Worm (Caenorhabditis elegans): ENCODE data around the gene ZK121.2.

ZK121.2 gene

ce11 chrIII:5372884-5373283, 31.4 kb downstream of the ZK121.2 start (continued):
- no peak for TF ChIP-seq ctbp-1 (GFP tag; IDR thresholded peaks at IDR 0.05)
- TF ChIP-seq unc-62 (GFP tag; optimal IDR thresholded peaks at IDR 0.05 in 1 of 2), result peak in 1 of 2 experiments; percentile 52
- TF ChIP-seq unc-62 (tag; optimal IDR thresholded peaks at IDR 0.05), result no peak
- TF ChIP-seq nhr-11 (tag; optimal IDR thresholded peaks at IDR 0.05), result no peak
- peak; percentile 43 for TF ChIP-seq mep-1 (tag; optimal IDR thresholded peaks at IDR 0.05)
- no peak for TF ChIP-seq Y105C5A.15 (GFP tag; IDR thresholded peaks at IDR 0.05)
- TF ChIP-seq hif-1 (tag; optimal IDR thresholded peaks at IDR 0.05), result no peak
- peak; percentile 84 for TF ChIP-seq hlh-30 (tag; optimal IDR thresholded peaks at IDR 0.05; ENCODE audit: insufficient read depth)
- peak; percentile 37 for TF ChIP-seq fkh-10 (GFP tag; optimal IDR thresholded peaks at IDR 0.05)
- no peak for TF ChIP-seq skn-1 (tag; optimal IDR thresholded peaks at IDR 0.05)
- no peak for TF ChIP-seq gei-8 (GFP tag; optimal IDR thresholded peaks at IDR 0.05)
- TF ChIP-seq aly-2 (tag; optimal IDR thresholded peaks at IDR 0.05), result no peak
- no peak for TF ChIP-seq F44E2.7 (GFP tag; IDR thresholded peaks at IDR 0.05)
- no peak for TF ChIP-seq T20F7.1 (GFP tag; optimal IDR thresholded peaks at IDR 0.05)
- TF ChIP-seq aha-1 (tag), result peak; percentile 58
- TF ChIP-seq tag-97 (GFP tag; IDR thresholded peaks at IDR 0.05), result no peak
- TF ChIP-seq egl-27 (tag; optimal IDR thresholded peaks at IDR 0.05), result no peak

- TF ChIP-seq T20F7.1 (GFP tag; optimal IDR thresholded peaks at IDR 0.05) (no peak), mep-1 (tag; optimal IDR thresholded peaks at IDR 0.05) (no peak), ceh-32 (tag; optimal IDR thresholded peaks at IDR 0.05; ENCODE audit: poor library complexity) (no peak), jun-1 (tag; optimal IDR thresholded peaks at IDR 0.05) (no peak), attf-4 (tag; optimal IDR thresholded peaks at IDR 0.05) (no peak), nhr-111 (GFP tag; optimal IDR thresholded peaks at IDR 0.05) (no peak), zfp-2 (tag; optimal IDR thresholded peaks at IDR 0.05) (no peak), hlh-30 (tag; optimal IDR thresholded peaks at IDR 0.05; ENCODE audit: insufficient read depth) (peak; percentile 57), fkh-10 (GFP tag; optimal IDR thresholded peaks at IDR 0.05) (peak; percentile 88), php-3 (GFP tag; IDR thresholded peaks at IDR 0.05) (no peak), hlh-11 (tag; optimal IDR thresholded peaks at IDR 0.05) (peak; percentile 3), nhr-25 (tag; optimal IDR thresholded peaks at IDR 0.05; ENCODE audit: borderline replicate concordance, insufficient read depth) (no peak), nhr-28 (tag; optimal IDR thresholded peaks at IDR 0.05) (peak; percentile 34)
These were observed 32.2 kb downstream of the ZK121.2 start for ce11 chrIII:5373715-5374114.

ce11 chrIII:5375001-5375532, 33.6 kb downstream of the ZK121.2 start:
- TF ChIP-seq daf-16 (GFP tag; optimal IDR thresholded peaks at IDR 0.05) (no peak), daf-16 (tag; optimal IDR thresholded peaks at IDR 0.05) (peak; percentile 57), pqm-1 (tag; optimal IDR thresholded peaks at IDR 0.05) (no peak), mxl-2 (GFP tag; conservative IDR thresholded peaks at IDR 0.05) (no peak), lir-3 (tag; optimal IDR thresholded peaks at IDR 0.05) (no peak), hmg-1.1 (GFP tag; IDR thresholded peaks at IDR 0.05) (no peak), nhr-102 (tag; optimal IDR thresholded peaks at IDR 0.05) (no peak), spr-3 (GFP tag; optimal IDR thresholded peaks at IDR 0.05) (no peak), dpl-1 (GFP tag; optimal IDR thresholded peaks at IDR 0.05) (peak; percentile 2), Y48G9A.11 (GFP tag; IDR thresholded peaks at IDR 0.05) (0 out of 2 replicates have a peak, but pooled peaks have one; percentile 49), lsy-2 (tag; optimal IDR thresholded peaks at IDR 0.05) (peak in 1 of 2 experiments; percentile 42), duxl-1 (tag; optimal IDR thresholded peaks at IDR 0.05; ENCODE audit: poor library complexity) (no peak), nhr-41 (GFP tag; IDR thresholded peaks at IDR 0.05) (no peak), zip-11 (GFP tag; IDR thresholded peaks at IDR 0.05) (no peak), ceh-44 (GFP tag; IDR thresholded peaks at IDR 0.05) (no peak), hlh-30 (tag; optimal IDR thresholded peaks at IDR 0.05; ENCODE audit: insufficient read depth) (peak; percentile 10), lin-39 (tag; optimal IDR thresholded peaks at IDR 0.05) (no peak), dve-1 (tag; optimal IDR thresholded peaks at IDR 0.05; ENCODE audit: insufficient read depth) (peak; percentile 9), gei-8 (GFP tag; optimal IDR thresholded peaks at IDR 0.05) (no peak), skn-1 (tag; optimal IDR thresholded peaks at IDR 0.05) (no peak), F44E2.7 (GFP tag; IDR thresholded peaks at IDR 0.05) (no peak), tra-1 (GFP tag; IDR thresholded peaks at IDR 0.05) (no peak), egl-27 (tag; optimal IDR thresholded peaks at IDR 0.05) (no peak), mdl-1 (tag; optimal IDR thresholded peaks at IDR 0.05) (no peak), lim-7 (GFP tag; IDR thresholded peaks at IDR 0.05) (no peak), nhr-76 (tag; optimal IDR thresholded peaks at IDR 0.05) (no peak), cey-2 (tag; optimal IDR thresholded peaks at IDR 0.05; ENCODE audit: borderline replicate concordance, insufficient read depth) (no peak)
